Fruit fly (Drosophila melanogaster) whole organism, adult: Measurements from ENCODE around the gene CG10147.
A peak's percentile ranks its signal among the peaks of the same experiment; 100 is the strongest.

ENCODE experiments used
- CG11617 ChIP-seq: fragments of 200-800 bp; sonication (Bioruptor generic); optimal IDR thresholded peaks from 2 replicates; lab custom pipeline; 2017; ENCODE audit warnings: mild to moderate bottlenecking, missing biosample characterization, missing genetic modification reagents, missing genetic modification characterization
- CG12768 ChIP-seq: fragments of 200-800 bp; sonication (Bioruptor generic); optimal IDR thresholded peaks from 2 replicates; lab custom pipeline; 2017; ENCODE audit warnings: missing biosample characterization, missing genetic modification characterization, mild to moderate bottlenecking, moderate library complexity, missing genetic modification reagents
- CG14711 ChIP-seq: fragments of 200-800 bp; sonication (Bioruptor generic); optimal IDR thresholded peaks from 2 replicates; lab custom pipeline; 2018; ENCODE audit warnings: missing biosample characterization, mild to moderate bottlenecking, missing genetic modification characterization, moderate library complexity
- CG1620 ChIP-seq: fragments of 200-800 bp; sonication (Bioruptor generic); optimal IDR thresholded peaks from 2 replicates; lab custom pipeline; 2016; ENCODE audit warnings: missing biosample characterization, missing genetic modification characterization
- CG33017 ChIP-seq: fragments of 200-800 bp; sonication (Bioruptor generic); optimal IDR thresholded peaks from 2 replicates; lab custom pipeline; 2018; ENCODE audit warnings: missing biosample characterization, mild to moderate bottlenecking, missing genetic modification characterization, moderate library complexity
- CG5204 ChIP-seq: fragments of 200-800 bp; sonication (Bioruptor generic); optimal IDR thresholded peaks from 2 replicates; lab custom pipeline; 2016; ENCODE audit warnings: missing biosample characterization, missing genetic modification characterization
- CG7045 ChIP-seq: fragments of 200-800 bp; sonication (Bioruptor generic); optimal IDR thresholded peaks from 2 replicates; lab custom pipeline; 2017; ENCODE audit warnings: missing biosample characterization, mild to moderate bottlenecking, missing genetic modification characterization
- CG7101 ChIP-seq: fragments of 200-800 bp; sonication (Bioruptor generic); optimal IDR thresholded peaks from 2 replicates; lab custom pipeline; 2018; ENCODE audit warnings: missing biosample characterization, mild to moderate bottlenecking, missing genetic modification characterization, moderate library complexity
- Clk ChIP-seq: fragments of 200-800 bp; sonication (Bioruptor generic); optimal IDR thresholded peaks from 2 replicates; lab custom pipeline; 2017; ENCODE audit warnings: missing biosample characterization, missing genetic modification characterization
- Crg-1 ChIP-seq: fragments of 200-800 bp; sonication (Bioruptor generic); optimal IDR thresholded peaks from 2 replicates; lab custom pipeline; 2016; ENCODE audit warnings: missing biosample characterization, missing genetic modification characterization
- Hr96 ChIP-seq: fragments of 200-800 bp; sonication (Bioruptor generic); optimal IDR thresholded peaks from 2 replicates; lab custom pipeline; 2016; ENCODE audit warnings: missing biosample characterization, missing genetic modification characterization
- Mnt ChIP-seq: fragments of 200-800 bp; sonication (Bioruptor generic); optimal IDR thresholded peaks from 2 replicates; lab custom pipeline; 2016; ENCODE audit warnings: missing biosample characterization, mild to moderate bottlenecking, missing genetic modification characterization
- bab1 ChIP-seq: fragments of 200-800 bp; sonication (Bioruptor generic); optimal IDR thresholded peaks from 3 replicates; lab custom pipeline; 2019; ENCODE audit warnings: missing biosample characterization, mild to moderate bottlenecking, missing genetic modification characterization, moderate library complexity
- cic ChIP-seq: fragments of 200-800 bp; sonication (Bioruptor generic); optimal IDR thresholded peaks from 2 replicates; lab custom pipeline; 2017; ENCODE audit warnings: missing biosample characterization, mild to moderate bottlenecking, missing genetic modification characterization, moderate library complexity
- cnc ChIP-seq, 2 experiments: fragments of >200 bp; optimal IDR thresholded peaks; 2 replicates each; lab custom pipeline; 2017
- kay ChIP-seq: fragments of 200-800 bp; sonication (Bioruptor generic); peaks from one replicate; lab custom pipeline; 2016; ENCODE audit warnings: missing biosample characterization, missing genetic modification characterization, borderline replicate concordance
- ovo ChIP-seq: fragments of 200-800 bp; sonication (Bioruptor generic); optimal IDR thresholded peaks from 2 replicates; lab custom pipeline; 2016; ENCODE audit warnings: missing biosample characterization, missing genetic modification characterization
- pad ChIP-seq: fragments of 200-800 bp; sonication (Bioruptor generic); optimal IDR thresholded peaks from 3 replicates; lab custom pipeline; 2017; ENCODE audit warnings: missing biosample characterization, missing genetic modification characterization, mild to moderate bottlenecking, moderate library complexity, missing genetic modification reagents
- tj ChIP-seq: fragments of 200-800 bp; sonication (Bioruptor generic); optimal IDR thresholded peaks from 3 replicates; lab custom pipeline; 2017; ENCODE audit warnings: missing biosample characterization, mild to moderate bottlenecking, missing genetic modification characterization, moderate library complexity
- toe ChIP-seq: fragments of 200-800 bp; sonication (Bioruptor generic); optimal IDR thresholded peaks from 2 replicates; lab custom pipeline; 2016; ENCODE audit warnings: missing biosample characterization, missing genetic modification characterization

Gene CG10147

dm6 chr3L:6447708-6448107, 40.5 kb downstream of the CG10147 start:
- no peak for TF ChIP-seq toe
- no peak for TF ChIP-seq CG7045 (GFP tag; lab: Kevin White, UChicago)
- no peak for TF ChIP-seq Clk (GFP tag; lab: Kevin White, UChicago)
- no peak for TF ChIP-seq kay (GFP tag; lab: Kevin White, UChicago)
- TF ChIP-seq CG5204 (GFP tag; lab: Kevin White, UChicago) = no peak
- no peak for TF ChIP-seq CG14711 (tag; lab: Kevin White, UChicago)
- TF ChIP-seq cnc (optimal IDR thresholded peaks at IDR 0.05; lab: Kevin White, UChicago) = no peak
- no peak for TF ChIP-seq Mnt
- no peak for TF ChIP-seq bab1 (GFP tag; lab: Kevin White, UChicago)
- no peak for TF ChIP-seq CG7101
- TF ChIP-seq pad (GFP tag; lab: Kevin White, UChicago) = no peak
- TF ChIP-seq CG11617 (GFP tag; lab: Kevin White, UChicago) = no peak
- TF ChIP-seq cic (GFP tag; lab: Kevin White, UChicago) = no peak
- no peak for TF ChIP-seq CG33017 (tag; lab: Kevin White, UChicago)

dm6 chr3L:6447203-6447602, 41.0 kb downstream of the CG10147 start:
- TF ChIP-seq Hr96 (no peak), kay (GFP tag; lab: Kevin White, UChicago) (no peak), ovo (no peak), tj (GFP tag; lab: Kevin White, UChicago) (no peak), CG5204 (GFP tag; lab: Kevin White, UChicago) (no peak)

DNA sequence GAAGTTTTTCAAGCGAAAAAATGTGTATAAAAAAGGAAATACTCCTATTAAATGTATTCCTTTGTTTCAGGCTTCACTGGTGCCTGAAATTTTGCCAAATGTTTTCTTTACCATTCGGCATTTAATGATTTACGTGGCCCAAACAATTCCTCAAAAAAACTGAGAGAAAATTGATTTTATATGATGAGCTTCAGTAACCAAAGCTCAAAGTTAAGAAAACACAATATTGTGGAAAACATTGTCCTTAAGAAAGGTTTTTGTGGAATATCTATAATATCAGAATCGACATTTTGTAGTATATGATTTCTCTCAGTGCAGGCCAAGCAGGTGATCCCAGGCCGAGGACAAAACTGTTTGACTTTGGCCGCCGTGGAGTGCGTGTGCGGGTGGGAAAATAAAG, 41.7 kb downstream of the CG10147 start:
- TF ChIP-seq bab1 (GFP tag; lab: Kevin White, UChicago) (no peak), cnc (optimal IDR thresholded peaks at IDR 0.05; lab: Kevin White, UChicago) (no peak), Clk (GFP tag; lab: Kevin White, UChicago) (no peak), tj (GFP tag; lab: Kevin White, UChicago) (no peak), CG5204 (GFP tag; lab: Kevin White, UChicago) (no peak), pad (GFP tag; lab: Kevin White, UChicago) (no peak), CG12768 (GFP tag; lab: Kevin White, UChicago) (no peak), CG14711 (tag; lab: Kevin White, UChicago) (no peak)

dm6 chr3L:6443235-6443634, 45.0 kb downstream of the CG10147 start:
- TF ChIP-seq Mnt (no peak), CG11617 (GFP tag; lab: Kevin White, UChicago) (no peak), CG7045 (GFP tag; lab: Kevin White, UChicago) (no peak), Crg-1 (GFP tag; lab: Kevin White, UChicago) (no peak), CG5204 (GFP tag; lab: Kevin White, UChicago) (no peak), Hr96 (no peak), bab1 (GFP tag; lab: Kevin White, UChicago) (no peak), CG7101 (no peak), CG14711 (tag; lab: Kevin White, UChicago) (no peak), CG1620 (no peak)

DNA sequence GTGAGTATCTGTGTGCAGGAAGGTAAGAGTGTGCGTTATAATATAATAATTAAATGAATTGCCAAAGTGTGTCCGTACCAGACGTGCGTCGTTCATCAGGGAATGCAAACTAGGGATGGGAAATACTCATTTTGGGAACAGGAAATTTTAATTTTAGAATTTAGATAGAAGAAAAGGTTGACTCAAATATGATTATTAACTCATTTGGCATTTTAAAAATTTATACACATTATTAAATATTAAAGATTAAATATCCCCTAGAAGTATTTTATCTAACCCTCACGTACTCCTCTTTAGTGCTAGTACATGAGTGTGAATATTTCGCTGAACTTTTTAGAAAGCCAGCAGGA, 47.8 kb downstream of the CG10147 start:
- TF ChIP-seq kay (GFP tag; lab: Kevin White, UChicago) = peak; percentile 32
- no peak for TF ChIP-seq CG11617 (GFP tag; lab: Kevin White, UChicago)

- TF ChIP-seq cnc (optimal IDR thresholded peaks at IDR 0.05; lab: Kevin White, UChicago) (no peak), Hr96 (no peak), ovo (no peak), Crg-1 (GFP tag; lab: Kevin White, UChicago) (no peak), Clk (GFP tag; lab: Kevin White, UChicago) (no peak), CG7101 (no peak), pad (GFP tag; lab: Kevin White, UChicago) (no peak), tj (GFP tag; lab: Kevin White, UChicago) (no peak), bab1 (GFP tag; lab: Kevin White, UChicago) (no peak), CG11617 (GFP tag; lab: Kevin White, UChicago) (no peak)
These were observed 48.3 kb downstream of the CG10147 start for dm6 chr3L:6439713-6440461.

DNA sequence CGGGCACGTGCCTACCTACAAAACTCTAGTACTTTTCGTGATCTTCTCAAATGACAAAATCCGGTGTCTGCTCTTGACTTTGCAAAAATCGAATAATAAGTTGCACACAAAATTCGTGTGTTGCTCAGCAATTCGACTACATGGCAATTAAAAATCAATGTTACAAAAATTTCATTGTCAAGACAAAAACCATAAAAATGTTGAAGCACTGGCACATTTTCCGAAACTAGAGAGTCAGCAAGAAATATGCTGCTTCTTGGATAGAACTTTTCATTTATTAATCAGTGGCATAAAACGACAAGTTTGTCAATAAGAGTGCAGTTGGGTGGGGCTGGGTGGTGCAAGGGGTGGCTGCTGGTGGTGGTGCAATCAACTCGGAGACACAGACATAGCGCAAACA, 51.0 kb downstream of the CG10147 start:
- TF ChIP-seq tj (GFP tag; lab: Kevin White, UChicago) (peak; percentile 95), CG14711 (tag; lab: Kevin White, UChicago) (no peak)
